Fruit fly (Drosophila melanogaster): ENCODE results near the gene CG11037.

The CG11037 gene

DNA sequence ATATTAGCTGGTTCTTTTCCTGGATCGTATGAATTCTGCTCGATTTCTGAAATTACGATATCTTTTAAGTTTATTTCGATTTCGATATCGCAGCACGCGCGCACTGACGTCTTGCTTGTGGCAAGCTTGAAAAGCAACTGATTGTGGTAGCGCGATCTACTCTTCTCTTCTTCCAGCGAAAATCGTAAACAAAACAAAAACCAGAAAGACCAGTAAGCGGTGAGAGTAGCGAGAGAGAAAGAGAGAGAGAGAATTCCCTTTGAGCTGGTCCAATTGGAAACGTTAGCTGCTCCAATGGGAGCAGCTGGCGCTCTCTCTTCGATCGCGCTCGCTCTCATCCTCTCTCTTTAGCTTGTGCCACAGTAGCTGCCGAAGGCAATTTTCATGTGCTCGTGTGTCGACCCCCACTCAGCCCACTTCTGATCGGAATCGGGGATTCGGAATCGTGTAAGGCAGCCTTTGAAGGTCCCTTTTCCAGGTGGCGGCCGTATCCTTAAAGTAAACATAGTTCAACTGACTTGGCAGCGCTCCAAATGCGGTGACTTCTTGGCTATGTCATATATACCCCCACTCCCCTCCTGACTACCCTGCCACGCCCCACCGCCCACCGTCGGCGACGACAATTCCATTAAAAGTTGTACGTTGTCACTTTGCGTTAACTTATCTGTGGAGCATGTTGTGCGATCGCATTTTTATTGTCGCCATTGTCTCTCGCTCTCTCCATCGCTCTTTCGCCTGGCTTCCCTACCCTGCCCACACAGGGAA lies 11.6 kb downstream of the CG11037 start, which contains the start of gene fng (continued):
- TF ChIP-seq Pdp1 (GFP tag; optimal IDR thresholded peaks at IDR 0.05) (no peak), D (optimal IDR thresholded peaks at IDR 0.05) (no peak), D (GFP tag; optimal IDR thresholded peaks at IDR 0.05) (no peak), Optix (GFP tag; IDR thresholded peaks at IDR 0.05) (no peak), nerfin-1 (tag; optimal IDR thresholded peaks at IDR 0.05) (no peak), CG31224 (GFP tag; IDR thresholded peaks at IDR 0.05) (no peak), CG16863 (GFP tag; optimal IDR thresholded peaks at IDR 0.05) (no peak), CG13287 (GFP tag; IDR thresholded peaks at IDR 0.05; ENCODE audit: partially characterized antibody) (peak; percentile 67), sna (GFP tag; IDR thresholded peaks at IDR 0.05; ENCODE audit: partially characterized antibody) (peak; percentile 25; the same call in 1 of the 2 replicates), Elba2 (GFP tag; optimal IDR thresholded peaks at IDR 0.05) (peak; percentile 47), CG12769 (tag; optimal IDR thresholded peaks at IDR 0.05) (peak; percentile 43), CG12942 (GFP tag; optimal IDR thresholded peaks at IDR 0.05) (no peak), lmd (GFP tag; IDR thresholded peaks at IDR 0.05) (no peak), pnt (GFP tag; optimal IDR thresholded peaks at IDR 0.05) (no peak), CG3163 (GFP tag; optimal IDR thresholded peaks at IDR 0.05) (peak; percentile 89), CG18619 (GFP tag; optimal IDR thresholded peaks at IDR 0.05) (no peak), crp (GFP tag; optimal IDR thresholded peaks at IDR 0.05) (no peak), fd64A (GFP tag; optimal IDR thresholded peaks at IDR 0.05) (no peak), BtbVII (GFP tag; optimal IDR thresholded peaks at IDR 0.05) (no peak), ci (GFP tag; IDR thresholded peaks at IDR 0.05) (peak; percentile 56; the same call in 2 of the 3 replicates), CG2116 (GFP tag; optimal IDR thresholded peaks at IDR 0.05) (no peak), CG32532 (GFP tag; IDR thresholded peaks at IDR 0.05) (peak; percentile 66; the same call in 1 of the 2 replicates), Hr78 (GFP tag; optimal IDR thresholded peaks at IDR 0.05) (no peak), tio (GFP tag; optimal IDR thresholded peaks at IDR 0.05) (no peak), jigr1 (GFP tag; IDR thresholded peaks at IDR 0.05) (no peak), Sin3A (optimal IDR thresholded peaks at IDR 0.05) (no peak), Trl (optimal IDR thresholded peaks at IDR 0.05) (peak; percentile 96 to 99), Trl (GFP tag; optimal IDR thresholded peaks at IDR 0.05) (peak; percentile 21), chn (GFP tag; optimal IDR thresholded peaks at IDR 0.05) (no peak), CG14441 (GFP tag; IDR thresholded peaks at IDR 0.05) (peak; percentile 17; the same call in 1 of the 2 replicates), gce (GFP tag; IDR thresholded peaks at IDR 0.05) (peak; percentile 57; the same call in 1 of the 3 replicates), Fer2 (tag; optimal IDR thresholded peaks at IDR 0.05) (no peak), CG8290 (GFP tag; optimal IDR thresholded peaks at IDR 0.05) (no peak), CG8290 (tag; optimal IDR thresholded peaks at IDR 0.05) (peak in 1 of 2 experiments; percentile 8), CG18476 (GFP tag; optimal IDR thresholded peaks at IDR 0.05) (no peak), row (GFP tag; IDR thresholded peaks at IDR 0.05) (no peak), CG1792 (GFP tag; optimal IDR thresholded peaks at IDR 0.05) (no peak), CG2120 (GFP tag; optimal IDR thresholded peaks at IDR 0.05) (no peak), nmo (GFP tag; optimal IDR thresholded peaks at IDR 0.05) (no peak), zen (tag; optimal IDR thresholded peaks at IDR 0.05) (no peak), Hey (tag; optimal IDR thresholded peaks at IDR 0.05) (no peak), bigmax (GFP tag; optimal IDR thresholded peaks at IDR 0.05) (no peak), z (GFP tag; IDR thresholded peaks at IDR 0.05) (no peak), al (GFP tag; IDR thresholded peaks at IDR 0.05) (0 out of 2 replicates have a peak, but pooled peaks have one; percentile 8), schlank (tag; optimal IDR thresholded peaks at IDR 0.05) (no peak), sisA (GFP tag; IDR thresholded peaks at IDR 0.05) (no peak), CG11723 (GFP tag; optimal IDR thresholded peaks at IDR 0.05) (no peak), NfI (GFP tag; optimal IDR thresholded peaks at IDR 0.05) (no peak), Med (GFP tag) (peak; percentile 49), Fer3 (tag; optimal IDR thresholded peaks at IDR 0.05) (no peak), CG12155 (GFP tag; optimal IDR thresholded peaks at IDR 0.05) (no peak)
